Worm (Caenorhabditis elegans) whole organism, midembryonic: ENCODE measurements around the gene syp-1.

Experiments
- T22C8.4 ChIP-seq: fragments of 200-800 bp; sonication (Bioruptor generic); IDR thresholded peaks from 2 replicates; pipeline ENCODE4 v1.3.6; 2022; ENCODE audit warnings: missing genetic modification characterization, missing compliant biosample characterization
- cog-1 ChIP-seq: sonication (generic microtip); optimal IDR thresholded peaks from 2 replicates; lab custom pipeline; 2016; ENCODE audit warnings: missing genetic modification characterization, missing compliant biosample characterization
- flt-1 ChIP-seq: fragments of 200-800 bp; sonication (Bioruptor generic); IDR thresholded peaks from 2 replicates; pipeline ENCODE4 v1.3.6; 2022; ENCODE audit warnings: missing genetic modification characterization, missing compliant biosample characterization

DNA sequence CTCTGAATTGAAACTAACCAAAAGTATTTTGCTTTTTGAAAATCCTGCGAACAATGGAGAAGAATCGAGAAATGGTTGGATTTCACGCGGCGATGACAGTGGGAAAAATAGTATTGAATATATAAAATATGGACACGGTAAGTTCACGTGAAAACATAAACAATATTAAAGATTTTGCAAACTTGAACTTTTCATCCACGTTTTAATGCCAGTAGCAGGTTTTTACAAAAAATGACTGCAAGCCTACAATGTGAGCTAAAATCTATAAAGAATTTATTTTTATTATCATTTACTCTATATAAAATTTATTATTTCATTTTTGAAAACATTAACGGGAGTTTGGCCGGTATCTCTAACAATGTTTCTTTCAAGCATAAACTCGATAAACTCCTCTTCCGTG lies 25.4 kb downstream of the syp-1 start, which contains the start of gene F26D2.10:
- TF ChIP-seq T22C8.4 (GFP tag; lab: Robert Waterston, UW): no peak
- no peak for TF ChIP-seq flt-1
- no peak for TF ChIP-seq cog-1 (tag; lab: Kevin White, UChicago)
